Worm (Caenorhabditis elegans): ENCODE data around the gene dct-5.

The dct-5 gene

ce11 chrII:5412467-5412866, 24.3 kb downstream of the dct-5 start, which contains the start of the genes EEED8.13 and EEED8.18:
Gene EEED8.13 (minus strand): TSS chrII:5412567.
Gene EEED8.18 (minus strand): TSS chrII:5412610.
- TF ChIP-seq ceh-88 (GFP tag; IDR thresholded peaks at IDR 0.05) (no peak), tbx-2 (tag; optimal IDR thresholded peaks at IDR 0.05) (no peak)

ce11 chrII:5408924-5409323, 27.8 kb downstream of the dct-5 start, which contains the start of the genes EEED8.12 and EEED8.4:
Gene EEED8.12 (minus strand): TSS chrII:5409024.
Gene EEED8.4 (plus strand): TSS chrII:5409319.
- no peak for TF ChIP-seq lin-39 (tag; optimal IDR thresholded peaks at IDR 0.05)

- TF ChIP-seq F16B12.6 (tag; optimal IDR thresholded peaks at IDR 0.05): no peak
- no peak for TF ChIP-seq nhr-77 (tag; optimal IDR thresholded peaks at IDR 0.05)
- TF ChIP-seq unc-62 (GFP tag; optimal IDR thresholded peaks at IDR 0.05): no peak
- TF ChIP-seq ets-5 (GFP tag; IDR thresholded peaks at IDR 0.05): no peak
- TF ChIP-seq grh-1 (GFP tag; IDR thresholded peaks at IDR 0.05): no peak
- no peak for TF ChIP-seq nhr-85 (tag)
- no peak for TF ChIP-seq lin-14 (GFP tag; optimal IDR thresholded peaks at IDR 0.05)
- no peak for TF ChIP-seq nhr-12 (tag; optimal IDR thresholded peaks at IDR 0.05)
- TF ChIP-seq lsy-2 (tag; optimal IDR thresholded peaks at IDR 0.05): no peak
- no peak for TF ChIP-seq nhr-71 (tag; optimal IDR thresholded peaks at IDR 0.05)
- TF ChIP-seq skn-1 (tag; optimal IDR thresholded peaks at IDR 0.05): no peak
- TF ChIP-seq snu-23 (GFP tag; optimal IDR thresholded peaks at IDR 0.05): no peak
- no peak for TF ChIP-seq hlh-4 (tag; optimal IDR thresholded peaks at IDR 0.05)
- no peak for TF ChIP-seq snpc-4 (tag; optimal IDR thresholded peaks at IDR 0.05)
- no peak for TF ChIP-seq ces-1 (GFP tag; optimal IDR thresholded peaks at IDR 0.05)
- no peak for TF ChIP-seq mef-2 (tag; optimal IDR thresholded peaks at IDR 0.05)
Measured at ce11 chrII:5407548-5407947, 29.2 kb downstream of the dct-5 start, which contains the start of gene clec-141. Gene clec-141 (minus strand): TSS chrII:5407648.

ce11 chrII:5399201-5399600, 37.5 kb downstream of the dct-5 start, which contains the start of gene mog-5:
Gene mog-5 (plus strand): TSS chrII:5399538.
- TF ChIP-seq zag-1 (tag; optimal IDR thresholded peaks at IDR 0.05) (no peak), fkh-4 (tag; optimal IDR thresholded peaks at IDR 0.05; ENCODE audit: borderline replicate concordance) (no peak), nhr-90 (tag; optimal IDR thresholded peaks at IDR 0.05; ENCODE audit: poor library complexity) (peak; percentile 32), nhr-85 (tag) (no peak), ama-1 (optimal IDR thresholded peaks at IDR 0.05) (no peak), tlp-1 (tag; optimal IDR thresholded peaks at IDR 0.05) (no peak), nhr-20 (tag; optimal IDR thresholded peaks at IDR 0.05) (peak; percentile 39), sptf-1 (tag; optimal IDR thresholded peaks at IDR 0.05) (no peak), isw-1 (GFP tag; IDR thresholded peaks at IDR 0.05) (no peak), pax-3 (tag; optimal IDR thresholded peaks at IDR 0.05) (no peak), aha-1 (tag; optimal IDR thresholded peaks at IDR 0.05) (no peak), nhr-12 (tag; optimal IDR thresholded peaks at IDR 0.05) (no peak), grh-1 (GFP tag; IDR thresholded peaks at IDR 0.05) (no peak), efl-1 (optimal IDR thresholded peaks at IDR 0.05) (peak; percentile 14 to 41), efl-1 (GFP tag; optimal IDR thresholded peaks at IDR 0.05 in 1 of 2) (peak; percentile 36 to 93), elt-2 (tag; optimal IDR thresholded peaks at IDR 0.05) (peak; percentile 7), aly-2 (tag; optimal IDR thresholded peaks at IDR 0.05) (no peak), nhr-71 (tag; optimal IDR thresholded peaks at IDR 0.05) (peak; percentile 35), dsc-1 (tag; optimal IDR thresholded peaks at IDR 0.05) (peak; percentile 35), lsy-2 (tag; optimal IDR thresholded peaks at IDR 0.05) (peak; percentile 46 to 47), lin-35 (GFP tag; optimal IDR thresholded peaks at IDR 0.05) (peak in 1 of 2 experiments; percentile 33), hlh-17 (GFP tag; optimal IDR thresholded peaks at IDR 0.05; ENCODE audit: borderline replicate concordance) (no peak), xbp-1 (tag; optimal IDR thresholded peaks at IDR 0.05) (peak; percentile 30), pqm-1 (tag; optimal IDR thresholded peaks at IDR 0.05) (no peak), sox-4 (tag; optimal IDR thresholded peaks at IDR 0.05) (no peak), egl-13 (tag; optimal IDR thresholded peaks at IDR 0.05) (no peak), elt-3 (tag; optimal IDR thresholded peaks at IDR 0.05) (peak in 1 of 6 experiments; percentile 51), mdl-1 (tag; optimal IDR thresholded peaks at IDR 0.05) (peak in 1 of 2 experiments; percentile 1), nhr-237 (tag; optimal IDR thresholded peaks at IDR 0.05) (no peak), jun-1 (tag; optimal IDR thresholded peaks at IDR 0.05) (no peak), rnt-1 (tag; optimal IDR thresholded peaks at IDR 0.05) (peak; percentile 20), tbx-2 (tag; optimal IDR thresholded peaks at IDR 0.05) (peak; percentile 28), unc-62 (GFP tag; optimal IDR thresholded peaks at IDR 0.05) (no peak), nhr-77 (tag; optimal IDR thresholded peaks at IDR 0.05) (no peak), nhr-76 (tag; optimal IDR thresholded peaks at IDR 0.05) (no peak), unc-130 (tag; optimal IDR thresholded peaks at IDR 0.05) (no peak), irx-1 (tag; optimal IDR thresholded peaks at IDR 0.05) (no peak)

Measured in whole organism, L1 larva.